Fruit fly (Drosophila melanogaster): ENCODE results near the gene CG13875.

- TF ChIP-seq CG8478 (optimal IDR thresholded peaks at IDR 0.05) (no peak), Dll (optimal IDR thresholded peaks at IDR 0.05) (no peak)
Measured at dm6 chr3L:130798-131150, 48.9 kb upstream of the CG13875 start.

Data from whole organism.